Fruit fly (Drosophila melanogaster): Measurements from ENCODE around the gene Pxd.

dm6 chr3R:17008675-17009022 lies 5.7 kb upstream of the Pxd start:
- TF ChIP-seq Blimp-1 (GFP tag; optimal IDR thresholded peaks at IDR 0.05): no peak
- TF ChIP-seq eg (GFP tag; IDR thresholded peaks at IDR 0.05): no peak
- TF ChIP-seq CG8632 (GFP tag; optimal IDR thresholded peaks at IDR 0.05): no peak
